Worm (Caenorhabditis elegans) whole organism, L3 larva: ENCODE data around the gene D1086.1.
"Not testable (repeated sequence)": the region's sequence is repeated elsewhere in the genome, so short reads cannot be mapped to it uniquely, and the experiment has no call there.

Experiments
- R02D3.7 ChIP-seq: fragments of 150-350 bp; optimal IDR thresholded peaks from 2 replicates; lab custom pipeline; 2014; ENCODE audit warnings: missing biosample characterization, missing genetic modification characterization
- ZK546.5 ChIP-seq: sonication (generic microtip); optimal IDR thresholded peaks from 2 replicates; lab custom pipeline; 2017; ENCODE audit warnings: missing biosample characterization, missing genetic modification characterization
- aly-2 ChIP-seq: fragments of 150-350 bp; optimal IDR thresholded peaks from 2 replicates; lab custom pipeline; 2014; ENCODE audit warnings: missing biosample characterization, missing genetic modification characterization
- ama-1 ChIP-seq: fragments of 150-350 bp; optimal IDR thresholded peaks from 2 replicates; lab custom pipeline; 2018
- ceh-28 ChIP-seq: fragments of 150-350 bp; optimal IDR thresholded peaks from 2 replicates; lab custom pipeline; 2014; ENCODE audit warnings: missing biosample characterization, missing genetic modification reagents, missing genetic modification characterization
- ceh-82 ChIP-seq: fragments of 150-350 bp; optimal IDR thresholded peaks from 2 replicates; lab custom pipeline; 2014; ENCODE audit warnings: missing biosample characterization, missing genetic modification characterization
- ceh-9 ChIP-seq: sonication (generic microtip); optimal IDR thresholded peaks from 2 replicates; lab custom pipeline; 2018; ENCODE audit warnings: missing biosample characterization, missing genetic modification characterization
- daf-12 ChIP-seq: fragments of 150-350 bp; optimal IDR thresholded peaks from 2 replicates; lab custom pipeline; 2014; ENCODE audit warnings: missing biosample characterization, missing genetic modification reagents, missing genetic modification characterization
- egl-27 ChIP-seq: sonication (generic microtip); optimal IDR thresholded peaks from 4 replicates; lab custom pipeline; 2017; ENCODE audit warnings: missing biosample characterization, missing genetic modification reagents, missing genetic modification characterization
- egl-5 ChIP-seq: fragments of 150-350 bp; optimal IDR thresholded peaks from 2 replicates; lab custom pipeline; 2017; ENCODE audit warnings: missing biosample characterization, missing genetic modification reagents, missing genetic modification characterization, inconsistent platforms
- elt-1 ChIP-seq: fragments of 150-350 bp; optimal IDR thresholded peaks from 2 replicates; lab custom pipeline; 2014; ENCODE audit warnings: missing biosample characterization, missing genetic modification characterization
- elt-2 ChIP-seq: sonication (generic microtip); optimal IDR thresholded peaks from 2 replicates; lab custom pipeline; 2016; ENCODE audit warnings: missing genetic modification reagents, mild to moderate bottlenecking, missing genetic modification characterization, missing compliant biosample characterization
- elt-3 ChIP-seq, 3 experiments: fragments of 150-350 bp in 1 of 3; sonication (generic microtip) in 2 of 3; optimal IDR thresholded peaks; 2 replicates in 2 of 3; 4 replicates in 1 of 3; lab custom pipeline; 2014 to 2017; ENCODE audit warnings: missing biosample characterization in 3 of 3, missing genetic modification characterization in 3 of 3
- eor-1 ChIP-seq, 2 experiments: fragments of 150-350 bp; optimal IDR thresholded peaks; 2 replicates each; lab custom pipeline; 2014 to 2018; ENCODE audit warnings: missing biosample characterization in 2 of 2, missing genetic modification characterization in 2 of 2
- fkh-10 ChIP-seq: sonication (generic microtip); optimal IDR thresholded peaks from 2 replicates; lab custom pipeline; 2017; ENCODE audit warnings: missing biosample characterization, missing genetic modification reagents, missing genetic modification characterization
- fkh-2 ChIP-seq: fragments of 150-350 bp; optimal IDR thresholded peaks from 2 replicates; lab custom pipeline; 2014; ENCODE audit warnings: missing biosample characterization, missing genetic modification reagents, missing genetic modification characterization
- hmg-11 ChIP-seq: sonication (generic microtip); optimal IDR thresholded peaks from 2 replicates; lab custom pipeline; 2016; ENCODE audit warnings: missing genetic modification characterization, missing compliant biosample characterization
- jun-1 ChIP-seq: fragments of 150-350 bp; optimal IDR thresholded peaks from 2 replicates; lab custom pipeline; 2014; ENCODE audit warnings: missing biosample characterization, missing genetic modification reagents, missing genetic modification characterization
- lin-15B ChIP-seq: fragments of 150-350 bp; optimal IDR thresholded peaks from 2 replicates; lab custom pipeline; 2014; ENCODE audit warnings: missing biosample characterization, missing genetic modification characterization
- lin-39 ChIP-seq: fragments of 150-350 bp; optimal IDR thresholded peaks from 2 replicates; lab custom pipeline; 2018; ENCODE audit warnings: missing biosample characterization, missing genetic modification reagents, missing genetic modification characterization
- lsy-12 ChIP-seq: sonication (generic microtip); optimal IDR thresholded peaks from 2 replicates; lab custom pipeline; 2016; ENCODE audit warnings: mild to moderate bottlenecking, missing genetic modification characterization, missing compliant biosample characterization
- mdl-1 ChIP-seq: fragments of 150-350 bp; optimal IDR thresholded peaks from 2 replicates; lab custom pipeline; 2014; ENCODE audit warnings: missing biosample characterization, missing genetic modification characterization
- mml-1 ChIP-seq: fragments of 150-350 bp; sonication (generic microtip); optimal IDR thresholded peaks from 3 replicates; lab custom pipeline; 2014; ENCODE audit warnings: missing biosample characterization, missing genetic modification characterization
- nfya-1 ChIP-seq: sonication (generic microtip); optimal IDR thresholded peaks from 2 replicates; lab custom pipeline; 2017; ENCODE audit warnings: missing genetic modification characterization, mild to moderate bottlenecking, missing compliant biosample characterization, antibody characterized with exemption, moderate library complexity; ENCODE audit not compliant: insufficient read depth
- nhr-23 ChIP-seq: fragments of 150-350 bp; optimal IDR thresholded peaks from 2 replicates; lab custom pipeline; 2014; ENCODE audit warnings: missing biosample characterization, missing genetic modification reagents, missing genetic modification characterization
- nhr-25 ChIP-seq: sonication (generic microtip); optimal IDR thresholded peaks from 2 replicates; lab custom pipeline; 2017; ENCODE audit warnings: missing biosample characterization, missing genetic modification characterization
- nhr-28 ChIP-seq: fragments of 150-350 bp; optimal IDR thresholded peaks from 2 replicates; lab custom pipeline; 2014; ENCODE audit warnings: missing biosample characterization, missing genetic modification characterization
- nhr-43 ChIP-seq: sonication (generic microtip); optimal IDR thresholded peaks from 2 replicates; lab custom pipeline; 2016; ENCODE audit warnings: mild to moderate bottlenecking, missing genetic modification characterization, missing compliant biosample characterization; ENCODE audit not compliant: poor library complexity, severe bottlenecking
- nhr-67 ChIP-seq: fragments of 150-350 bp; optimal IDR thresholded peaks from 2 replicates; lab custom pipeline; 2014; ENCODE audit warnings: missing biosample characterization, missing genetic modification characterization
- nhr-76 ChIP-seq: fragments of 150-350 bp; sonication (generic microtip); optimal IDR thresholded peaks from 5 replicates; lab custom pipeline; 2014; ENCODE audit warnings: missing biosample characterization, missing genetic modification characterization
- nhr-77 ChIP-seq: fragments of 150-350 bp; optimal IDR thresholded peaks from 2 replicates; lab custom pipeline; 2014; ENCODE audit warnings: missing biosample characterization, missing genetic modification characterization
- pha-4 ChIP-seq: fragments of 150-350 bp; optimal IDR thresholded peaks from 2 replicates; lab custom pipeline; 2014; ENCODE audit warnings: missing biosample characterization, missing genetic modification reagents, missing genetic modification characterization
- pqm-1 ChIP-seq: fragments of 150-350 bp; optimal IDR thresholded peaks from 2 replicates; lab custom pipeline; 2017; ENCODE audit warnings: missing biosample characterization, missing genetic modification characterization, inconsistent platforms
- skn-1 ChIP-seq: fragments of 150-350 bp; optimal IDR thresholded peaks from 2 replicates; lab custom pipeline; 2014; ENCODE audit warnings: missing biosample characterization, missing genetic modification characterization
- snpc-4 ChIP-seq: fragments of 150-350 bp; optimal IDR thresholded peaks from 2 replicates; lab custom pipeline; 2014; ENCODE audit warnings: missing biosample characterization, missing genetic modification characterization
- tbx-2 ChIP-seq: sonication (generic microtip); optimal IDR thresholded peaks from 2 replicates; lab custom pipeline; 2016; ENCODE audit warnings: mild to moderate bottlenecking, missing genetic modification characterization, missing compliant biosample characterization
- unc-62 ChIP-seq: fragments of 150-350 bp; sonication (generic microtip); optimal IDR thresholded peaks from 4 replicates; lab custom pipeline; 2014; ENCODE audit warnings: missing biosample characterization, missing genetic modification reagents, missing genetic modification characterization
- zag-1 ChIP-seq: fragments of 150-350 bp; optimal IDR thresholded peaks from 2 replicates; lab custom pipeline; 2014; ENCODE audit warnings: missing biosample characterization, missing genetic modification characterization
- ztf-4 ChIP-seq: fragments of 150-350 bp; optimal IDR thresholded peaks from 2 replicates; lab custom pipeline; 2014; ENCODE audit warnings: missing biosample characterization, missing genetic modification characterization

The D1086.1 gene

DNA sequence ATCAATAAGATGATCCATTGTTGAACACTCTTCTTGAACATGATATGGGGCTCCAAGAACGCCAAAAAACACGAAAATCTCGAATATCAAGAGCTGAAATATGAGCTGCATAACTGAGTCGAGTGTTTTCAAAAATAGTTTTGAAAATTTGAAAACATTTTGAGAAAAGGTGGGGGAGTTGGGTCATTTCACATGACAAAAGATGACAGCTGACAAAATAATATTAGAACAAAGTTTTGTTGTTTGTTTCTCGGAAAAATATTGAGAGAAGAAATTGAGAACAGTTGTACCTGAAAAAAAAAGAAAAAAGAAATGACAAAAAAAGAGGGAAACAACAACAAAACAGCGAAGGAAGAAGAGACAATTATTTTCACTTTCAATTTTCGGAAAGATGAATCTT, at the start of gene D1086.1, which contains the start of gene D1086.2:
TSS of gene D1086.1 (plus strand) at position 340 of the 400 bp plus-strand sequence.
TSS of gene D1086.2 (minus strand) at position 150 of the 400 bp plus-strand sequence.
- TF ChIP-seq lin-15B (no peak), elt-1 (tag; lab: Kevin White, UChicago) (no peak)

DNA sequence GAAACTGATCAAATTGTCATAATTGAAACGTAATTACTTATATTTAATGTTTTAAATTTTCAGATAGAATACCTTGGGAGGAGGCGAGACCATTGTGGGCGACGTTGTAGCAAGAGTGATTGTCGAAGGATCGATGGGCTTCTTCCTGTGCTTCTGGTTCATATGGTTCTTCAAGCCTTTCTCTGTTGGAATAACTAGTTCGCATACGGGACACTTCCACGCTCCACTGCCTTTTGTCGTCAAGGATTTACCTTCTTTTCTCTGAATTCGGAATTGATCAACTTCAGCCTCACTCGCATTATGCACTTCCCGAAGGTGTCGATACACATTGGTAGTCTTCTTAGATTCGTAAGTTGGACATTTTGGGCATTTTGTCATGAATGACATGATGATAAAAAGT, 49.4 kb upstream of the D1086.1 start, which contains the start of gene F58D12.1:
TSS of gene F58D12.1 (plus strand) at position 301 of the 400 bp plus-strand sequence.
- not testable (repeated sequence) for TF ChIP-seq ama-1; nhr-28 (tag; lab: Kevin White, UChicago); elt-3 (tag; optimal IDR thresholded peaks at IDR 0.05; lab: Kevin White, UChicago)

DNA sequence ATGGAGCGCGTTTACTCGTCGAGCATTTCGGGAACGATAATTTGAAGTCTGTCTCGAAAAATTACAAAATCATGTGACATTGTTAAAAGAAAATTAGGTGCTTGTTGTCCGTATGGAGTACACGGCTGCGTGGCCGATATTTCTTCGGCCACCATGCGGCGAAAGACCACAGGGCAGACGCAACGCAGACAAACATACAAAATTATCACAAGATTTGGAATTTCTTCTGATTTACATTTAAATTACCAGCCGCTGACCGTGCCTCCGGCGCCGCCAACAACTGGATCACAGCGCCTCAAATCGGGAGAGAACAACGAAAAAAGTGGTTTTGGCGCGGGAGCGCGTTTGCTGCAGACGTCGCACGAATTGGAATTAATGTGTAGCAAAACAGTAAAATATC, 43.6 kb upstream of the D1086.1 start:
- TF ChIP-seq nhr-43 (tag; lab: Kevin White, UChicago) (peak; percentile 98), elt-2 (tag; lab: Kevin White, UChicago) (peak; percentile 77), skn-1 (tag; lab: Kevin White, UChicago) (peak; percentile 18), nhr-28 (tag; lab: Kevin White, UChicago) (peak; percentile 41), ceh-28 (tag; lab: Kevin White, UChicago) (peak; percentile 86), fkh-10 (GFP tag; lab: Kevin White, UChicago) (peak; percentile 50), egl-5 (tag; lab: Kevin White, UChicago) (peak; percentile 35), nfya-1 (tag; lab: Kevin White, UChicago) (peak; percentile 87), pha-4 (tag; lab: Kevin White, UChicago) (peak; percentile 77), jun-1 (tag; lab: Kevin White, UChicago) (peak; percentile 87), nhr-23 (tag; lab: Kevin White, UChicago) (peak; percentile 97), ceh-82 (tag; lab: Kevin White, UChicago) (peak; percentile 75), lsy-12 (tag; lab: Kevin White, UChicago) (peak; percentile 94), elt-1 (tag; lab: Kevin White, UChicago) (peak; percentile 52), R02D3.7 (peak; percentile 80), snpc-4 (tag; lab: Kevin White, UChicago) (peak; percentile 93), eor-1 (tag; optimal IDR thresholded peaks at IDR 0.05; lab: Kevin White, UChicago) (peak in 1 of 2 experiments; percentile 23), nhr-25 (tag; lab: Kevin White, UChicago) (peak; percentile 96), pqm-1 (tag; lab: Kevin White, UChicago) (peak; percentile 65), lin-39 (tag; lab: Kevin White, UChicago) (peak; percentile 94), nhr-77 (tag; lab: Kevin White, UChicago) (peak; percentile 39), unc-62 (peak; percentile 39), lin-15B (peak; percentile 82), nhr-76 (peak; percentile 10), mdl-1 (tag; lab: Kevin White, UChicago) (peak; percentile 25), ztf-4 (peak; percentile 28), tbx-2 (tag; lab: Kevin White, UChicago) (peak; percentile 90), egl-27 (peak; percentile 16)
- TF ChIP-seq, all 47 proteins: peak for 28; not testable (repeated sequence) for 19

DNA sequence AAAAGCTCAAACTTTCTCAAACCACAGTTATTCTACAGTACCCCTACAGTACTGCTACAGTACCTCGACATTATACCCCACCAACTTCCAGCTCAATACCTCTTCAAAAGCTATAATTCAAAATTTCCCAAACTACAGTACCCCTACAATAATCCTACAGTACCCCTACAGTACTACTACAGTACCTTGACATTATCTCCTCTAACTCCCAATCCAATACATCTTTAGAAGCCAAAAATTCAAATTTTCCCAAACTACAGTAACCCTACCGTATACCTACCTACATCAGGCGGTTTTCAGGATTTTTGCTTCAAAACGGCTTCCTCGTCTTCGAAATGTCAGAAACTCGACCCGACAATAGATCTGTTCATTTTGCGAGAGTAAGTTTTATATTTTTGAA, 41.1 kb upstream of the D1086.1 start, which contains the start of gene F58D12.3:
TSS of gene F58D12.3 (plus strand) at position 301 of the 400 bp plus-strand sequence.
- TF ChIP-seq nhr-28 (tag; lab: Kevin White, UChicago): no peak

DNA sequence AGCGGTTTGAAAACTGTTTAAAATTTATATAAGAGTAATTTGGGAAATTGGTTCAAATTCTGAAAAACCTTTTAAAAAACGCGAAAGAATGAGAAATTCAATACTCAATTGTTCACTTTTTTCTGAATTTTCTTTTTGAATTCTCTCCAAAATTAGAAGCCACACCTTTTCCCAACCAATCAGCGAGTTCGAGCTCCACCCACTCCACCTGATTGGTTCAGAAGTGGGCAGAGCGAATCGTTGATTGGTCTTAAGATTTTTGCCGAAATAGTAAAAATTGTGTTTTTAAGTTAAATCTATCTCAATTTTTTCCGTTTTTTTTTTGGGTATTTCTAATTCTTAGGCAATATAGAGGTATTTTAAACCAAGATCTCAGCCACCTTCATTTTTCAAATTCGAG, 34.7 kb upstream of the D1086.1 start:
- TF ChIP-seq nfya-1 (tag; lab: Kevin White, UChicago): peak; percentile 90
- TF ChIP-seq nhr-67 (tag; lab: Kevin White, UChicago): no peak
- TF ChIP-seq, all 47 proteins: peak for 1

DNA sequence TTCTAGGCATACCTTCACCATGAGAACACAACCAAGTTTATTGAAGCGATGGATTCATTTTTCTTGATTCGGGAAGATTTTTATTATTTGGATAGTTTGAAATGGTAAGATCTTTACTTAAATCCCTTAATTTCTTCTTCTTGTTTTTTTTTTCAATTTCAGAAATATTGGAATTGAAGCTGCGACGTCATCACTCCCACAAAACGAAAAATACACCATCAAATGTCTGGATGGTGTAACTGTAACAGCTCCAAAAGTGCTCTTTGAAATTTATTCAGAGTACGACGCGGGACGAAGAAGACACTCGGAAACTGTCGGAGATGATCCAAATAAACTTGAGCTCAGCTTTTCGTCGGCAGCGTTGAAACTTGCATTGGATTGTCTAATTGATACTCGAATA, 34.2 kb upstream of the D1086.1 start, which contains the start of gene D1086.21:
TSS of gene D1086.21 (plus strand) at position 301 of the 400 bp plus-strand sequence.
- TF ChIP-seq tbx-2 (tag; lab: Kevin White, UChicago) (no peak), fkh-2 (tag; lab: Kevin White, UChicago) (no peak), aly-2 (no peak), ZK546.5 (tag; lab: Kevin White, UChicago) (no peak), nhr-28 (tag; lab: Kevin White, UChicago) (no peak), elt-3 (tag; optimal IDR thresholded peaks at IDR 0.05; lab: Kevin White, UChicago) (no peak), zag-1 (tag; lab: Kevin White, UChicago) (no peak), ceh-9 (no peak), daf-12 (no peak), mml-1 (no peak), lin-39 (tag; lab: Kevin White, UChicago) (no peak), egl-5 (tag; lab: Kevin White, UChicago) (no peak), hmg-11 (tag; lab: Kevin White, UChicago) (no peak)
- TF ChIP-seq, all 47 proteins: peak for 0
